Fruit fly (Drosophila melanogaster) whole organism, embryonic: ENCODE results near the gene wisp.

ENCODE experiments used
- C15 ChIP-seq: fragments of 200-800 bp; sonication (Bioruptor generic); IDR thresholded peaks from 3 replicates; pipeline ENCODE4 v1.3.6; 2022; ENCODE audit warnings: missing biosample characterization, missing genetic modification characterization
- CG10267 ChIP-seq: fragments of 200-800 bp; sonication (Bioruptor generic); optimal IDR thresholded peaks from 2 replicates; lab custom pipeline; 2018; ENCODE audit warnings: missing biosample characterization, mild to moderate bottlenecking, missing genetic modification characterization, moderate library complexity
- CG10979 ChIP-seq: fragments of 200-800 bp; sonication (Bioruptor generic); optimal IDR thresholded peaks from 2 replicates; lab custom pipeline; 2018; ENCODE audit warnings: missing biosample characterization, mild to moderate bottlenecking, missing genetic modification characterization, moderate library complexity
- CG12155 ChIP-seq: fragments of 200-800 bp; sonication (Bioruptor generic); optimal IDR thresholded peaks from 3 replicates; lab custom pipeline; 2016; ENCODE audit warnings: missing biosample characterization, missing genetic modification characterization
- CG12219 ChIP-seq: fragments of 200-800 bp; sonication (Bioruptor generic); optimal IDR thresholded peaks from 3 replicates; lab custom pipeline; 2018; ENCODE audit warnings: missing biosample characterization, mild to moderate bottlenecking, missing genetic modification characterization
- CG12236 ChIP-seq: fragments of 200-800 bp; sonication (Bioruptor generic); optimal IDR thresholded peaks from 2 replicates; lab custom pipeline; 2016; ENCODE audit warnings: missing biosample characterization, missing genetic modification characterization
- CG12659 ChIP-seq: fragments of 200-800 bp; sonication (Bioruptor generic); optimal IDR thresholded peaks from 3 replicates; lab custom pipeline; 2017; ENCODE audit warnings: mild to moderate bottlenecking, missing biosample characterization, missing genetic modification reagents, missing genetic modification characterization
- CG14050 ChIP-seq: fragments of 200-800 bp; sonication (Bioruptor generic); IDR thresholded peaks from 3 replicates; pipeline ENCODE4 v1.3.6; 2022; ENCODE audit warnings: missing biosample characterization, missing genetic modification characterization
- CG14710 ChIP-seq: fragments of 200-800 bp; sonication (Bioruptor generic); optimal IDR thresholded peaks from 3 replicates; lab custom pipeline; 2019; ENCODE audit warnings: missing biosample characterization, mild to moderate bottlenecking, missing genetic modification characterization, moderate library complexity
- CG14965 ChIP-seq: fragments of 200-800 bp; sonication (Bioruptor generic); optimal IDR thresholded peaks from 2 replicates; lab custom pipeline; 2016; ENCODE audit warnings: missing biosample characterization, missing genetic modification characterization, borderline replicate concordance
- CG15514 ChIP-seq: fragments of 200-800 bp; sonication (Bioruptor generic); optimal IDR thresholded peaks from 3 replicates; lab custom pipeline; 2017; ENCODE audit warnings: missing biosample characterization, missing genetic modification characterization, mild to moderate bottlenecking, moderate library complexity, missing genetic modification reagents
- CG15601 ChIP-seq: fragments of 200-800 bp; sonication (Bioruptor generic); optimal IDR thresholded peaks from 3 replicates; lab custom pipeline; 2019; ENCODE audit warnings: missing biosample characterization, mild to moderate bottlenecking, missing genetic modification characterization, moderate library complexity
- CG1602 ChIP-seq: fragments of 200-800 bp; sonication (Bioruptor generic); optimal IDR thresholded peaks from 3 replicates; lab custom pipeline; 2016; ENCODE audit warnings: missing biosample characterization, missing genetic modification characterization
- CG2678 ChIP-seq: fragments of 200-800 bp; sonication (Bioruptor generic); optimal IDR thresholded peaks from 3 replicates; lab custom pipeline; 2019; ENCODE audit warnings: missing biosample characterization, mild to moderate bottlenecking, missing genetic modification characterization, moderate library complexity
- CG32532 ChIP-seq: fragments of 200-800 bp; sonication (Bioruptor generic); IDR thresholded peaks from 2 replicates; pipeline ENCODE4 v1.3.6; 2022; ENCODE audit warnings: missing biosample characterization, missing genetic modification characterization
- CG3847 ChIP-seq: fragments of 200-800 bp; sonication (Bioruptor generic); IDR thresholded peaks from 2 replicates; pipeline ENCODE4 v1.3.6; 2022; ENCODE audit warnings: missing biosample characterization, missing genetic modification characterization
- CG6765 ChIP-seq: fragments of 200-800 bp; sonication (Bioruptor generic); optimal IDR thresholded peaks from 3 replicates; lab custom pipeline; 2017; ENCODE audit warnings: missing biosample characterization, mild to moderate bottlenecking, missing genetic modification characterization
- CG7271 ChIP-seq: fragments of 200-800 bp; sonication (Bioruptor generic); optimal IDR thresholded peaks from 2 replicates; lab custom pipeline; 2018; ENCODE audit warnings: missing biosample characterization, mild to moderate bottlenecking, missing genetic modification characterization, moderate library complexity
- CG7357 ChIP-seq: fragments of 200-800 bp; sonication (Bioruptor generic); IDR thresholded peaks from 3 replicates; pipeline ENCODE4 v1.3.6; 2022; ENCODE audit warnings: missing biosample characterization, missing genetic modification characterization
- CG7839 ChIP-seq: fragments of 200-800 bp; sonication (Bioruptor generic); optimal IDR thresholded peaks from 3 replicates; lab custom pipeline; 2018; ENCODE audit warnings: missing biosample characterization, mild to moderate bottlenecking, missing genetic modification characterization, moderate library complexity
- CG7928 ChIP-seq: fragments of 200-800 bp; sonication (Bioruptor generic); optimal IDR thresholded peaks from 2 replicates; lab custom pipeline; 2017; ENCODE audit warnings: missing biosample characterization, mild to moderate bottlenecking, missing genetic modification characterization
- CG7963 ChIP-seq: fragments of 200-800 bp; sonication (Bioruptor generic); IDR thresholded peaks from 3 replicates; pipeline ENCODE4 v1.3.6; 2022; ENCODE audit warnings: missing biosample characterization, missing genetic modification characterization; ENCODE audit not compliant: partially characterized antibody
- CG8281 ChIP-seq: fragments of 200-800 bp; sonication (Bioruptor generic); optimal IDR thresholded peaks from 2 replicates; lab custom pipeline; 2018; ENCODE audit warnings: missing biosample characterization, mild to moderate bottlenecking, missing genetic modification characterization, moderate library complexity
- CG9817 ChIP-seq: fragments of 200-800 bp; sonication (Bioruptor generic); optimal IDR thresholded peaks from 2 replicates; lab custom pipeline; 2018; ENCODE audit warnings: missing biosample characterization, mild to moderate bottlenecking, missing genetic modification characterization, moderate library complexity
- CG9932 ChIP-seq: fragments of 200-800 bp; sonication (Bioruptor generic); IDR thresholded peaks from 2 replicates; pipeline ENCODE4 v1.3.6; 2022; ENCODE audit warnings: missing biosample characterization, missing genetic modification characterization
- HLH4C ChIP-seq: fragments of 200-800 bp; sonication (Bioruptor generic); IDR thresholded peaks from 3 replicates; pipeline ENCODE4 v1.3.6; 2022; ENCODE audit warnings: missing biosample characterization, missing genetic modification characterization; ENCODE audit not compliant: partially characterized antibody
- MBD-R2 ChIP-seq: fragments of 200-800 bp; sonication (Bioruptor generic); IDR thresholded peaks from 2 replicates; pipeline ENCODE4 v1.3.6; 2022; ENCODE audit warnings: missing biosample characterization, missing genetic modification characterization
- Meics ChIP-seq: fragments of 200-800 bp; sonication (Bioruptor generic); optimal IDR thresholded peaks from 2 replicates; lab custom pipeline; 2017; ENCODE audit warnings: missing biosample characterization, mild to moderate bottlenecking, missing genetic modification characterization
- NC2α ChIP-seq: fragments of 200-800 bp; sonication (Bioruptor generic); optimal IDR thresholded peaks from 2 replicates; lab custom pipeline; 2016; ENCODE audit warnings: missing biosample characterization, missing genetic modification characterization
- NC2β ChIP-seq: fragments of 200-800 bp; sonication (Bioruptor generic); optimal IDR thresholded peaks from 2 replicates; lab custom pipeline; 2016; ENCODE audit warnings: missing biosample characterization, missing genetic modification characterization
- Nf-YC ChIP-seq: fragments of 200-800 bp; optimal IDR thresholded peaks from 3 replicates; lab custom pipeline; 2019; ENCODE audit warnings: missing biosample characterization, mild to moderate bottlenecking, missing genetic modification characterization, moderate library complexity
- Rx ChIP-seq: fragments of 200-800 bp; sonication (Bioruptor generic); IDR thresholded peaks from 2 replicates; pipeline ENCODE4 v1.3.6; 2022; ENCODE audit warnings: missing biosample characterization, missing genetic modification characterization
- Ssrp ChIP-seq: fragments of 200-800 bp; sonication (Bioruptor generic); optimal IDR thresholded peaks from 2 replicates; lab custom pipeline; 2018; ENCODE audit warnings: missing biosample characterization, mild to moderate bottlenecking, missing genetic modification characterization, moderate library complexity
- Taf1 ChIP-seq: fragments of 200-800 bp; sonication (Bioruptor generic); IDR thresholded peaks from 2 replicates; pipeline ENCODE4 v1.3.6; 2022; ENCODE audit warnings: missing biosample characterization, missing genetic modification characterization
- Xrp1 ChIP-seq: fragments of 200-800 bp; sonication (Bioruptor generic); IDR thresholded peaks from 2 replicates; pipeline ENCODE4 v1.3.6; 2022; ENCODE audit warnings: missing biosample characterization, missing genetic modification characterization
- ap ChIP-seq: fragments of 200-800 bp; sonication (Bioruptor generic); IDR thresholded peaks from 2 replicates; pipeline ENCODE4 v1.3.6; 2022; ENCODE audit warnings: missing biosample characterization, missing genetic modification characterization
- ci ChIP-seq: fragments of 200-800 bp; sonication (Bioruptor generic); IDR thresholded peaks from 3 replicates; pipeline ENCODE4 v1.3.6; 2022; ENCODE audit warnings: missing biosample characterization, missing genetic modification characterization
- dimm ChIP-seq: fragments of 200-800 bp; sonication (Bioruptor generic); IDR thresholded peaks from 2 replicates; pipeline ENCODE4 v1.3.6; 2022; ENCODE audit warnings: missing biosample characterization, missing genetic modification characterization
- disco-r ChIP-seq: fragments of 200-800 bp; sonication (Bioruptor generic); optimal IDR thresholded peaks from 2 replicates; lab custom pipeline; 2016; ENCODE audit warnings: missing biosample characterization, missing genetic modification characterization
- gcm2 ChIP-seq: fragments of 200-800 bp; sonication (Bioruptor generic); optimal IDR thresholded peaks from 2 replicates; lab custom pipeline; 2016; ENCODE audit warnings: missing biosample characterization, missing genetic modification characterization
- nerfin-2 ChIP-seq: fragments of 200-800 bp; sonication (Bioruptor generic); IDR thresholded peaks from 2 replicates; pipeline ENCODE4 v1.3.6; 2022; ENCODE audit warnings: missing biosample characterization, missing genetic modification characterization; ENCODE audit not compliant: partially characterized antibody
- pho ChIP-seq: fragments of 200-800 bp; sonication (Bioruptor generic); optimal IDR thresholded peaks from 2 replicates; lab custom pipeline; 2016; ENCODE audit warnings: missing biosample characterization, missing genetic modification characterization
- sc ChIP-seq, 3 experiments: fragments of >200 bp in 2 of 3; fragments of 200-800 bp in 1 of 3; sonication (Bioruptor generic) in 1 of 3; optimal IDR thresholded peaks; 2 replicates in 2 of 3; 3 replicates in 1 of 3; lab custom pipeline; 2017; ENCODE audit warnings: mild to moderate bottlenecking in 1 of 3, missing biosample characterization in 1 of 3, missing genetic modification characterization in 1 of 3, missing genetic modification reagents in 1 of 3
- sim ChIP-seq: fragments of 200-800 bp; sonication (Bioruptor generic); IDR thresholded peaks from 2 replicates; pipeline ENCODE4 v1.3.6; 2022; ENCODE audit warnings: missing biosample characterization, missing genetic modification characterization
- slp2 ChIP-seq: fragments of 200-800 bp; sonication (Bioruptor generic); optimal IDR thresholded peaks from 2 replicates; lab custom pipeline; 2016; ENCODE audit warnings: missing biosample characterization, missing genetic modification characterization
- sna ChIP-seq: fragments of 200-800 bp; sonication (Bioruptor generic); IDR thresholded peaks from 2 replicates; pipeline ENCODE4 v1.3.6; 2022; ENCODE audit warnings: missing biosample characterization, missing genetic modification characterization; ENCODE audit not compliant: partially characterized antibody
- tna ChIP-seq: fragments of 200-800 bp; sonication (Bioruptor generic); IDR thresholded peaks from 2 replicates; pipeline ENCODE4 v1.3.6; 2022; ENCODE audit warnings: missing biosample characterization, missing genetic modification characterization; ENCODE audit not compliant: partially characterized antibody

wisp gene

DNA sequence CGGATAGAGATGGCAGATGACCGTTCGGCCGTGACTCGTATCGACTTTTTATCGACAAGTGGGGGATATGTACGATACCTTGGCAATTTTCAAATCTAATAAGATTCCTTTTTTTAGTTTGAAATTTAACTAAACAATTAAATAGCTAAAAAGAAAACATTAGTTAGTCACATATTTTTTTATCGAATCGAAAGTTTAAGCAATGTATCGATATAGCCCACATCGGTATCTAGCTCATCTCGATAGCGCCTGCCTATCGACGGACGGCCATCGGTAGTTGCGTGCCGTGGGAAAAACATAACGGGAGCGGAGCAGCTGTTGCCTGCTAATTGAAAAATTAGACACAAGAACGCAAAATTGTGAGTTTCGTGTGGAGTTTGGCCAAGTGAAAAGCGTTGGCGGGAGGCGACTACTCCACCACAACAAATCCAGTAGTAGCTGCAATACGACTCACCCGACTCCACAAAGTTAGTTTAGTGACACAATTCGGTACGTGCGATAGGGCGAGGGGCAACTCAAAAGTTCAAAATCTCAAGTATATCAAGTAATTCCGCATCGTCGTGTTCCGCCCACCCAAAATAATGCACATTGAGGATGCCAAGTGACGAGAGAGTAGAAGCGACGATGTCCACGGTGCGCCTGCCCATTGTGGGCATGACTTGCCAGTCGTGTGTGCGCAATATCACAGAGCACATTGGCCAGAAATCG, 38.8 kb upstream of the wisp start, which contains the start of the genes CG10347 and ATP7 (continued):
- no peak for TF ChIP-seq dimm
- no peak for TF ChIP-seq ci (GFP tag; lab: Robert Waterston, UW)
- TF ChIP-seq CG32532 (GFP tag; lab: Robert Waterston, UW) = no peak
- no peak for TF ChIP-seq CG7928 (GFP tag; lab: Kevin White, UChicago)
- no peak for TF ChIP-seq CG8281 (tag; lab: Kevin White, UChicago)
- no peak for TF ChIP-seq gcm2
- TF ChIP-seq pho = no peak
- no peak for TF ChIP-seq Rx (GFP tag; lab: Robert Waterston, UW)
- TF ChIP-seq CG14710 = peak; percentile 49
- TF ChIP-seq HLH4C (GFP tag; lab: Robert Waterston, UW) = peak; percentile 93
- no peak for TF ChIP-seq Taf1 (GFP tag; lab: Robert Waterston, UW)
- peak; percentile 96 for TF ChIP-seq sna (GFP tag; lab: Robert Waterston, UW)
- TF ChIP-seq CG12219 (GFP tag; lab: Kevin White, UChicago) = no peak
- TF ChIP-seq CG12659 (GFP tag; lab: Kevin White, UChicago) = peak; percentile 59
- peak; percentile 45 for TF ChIP-seq CG9932
- TF ChIP-seq CG1602 = peak; percentile 10
- peak; percentile 51 for TF ChIP-seq NC2β (GFP tag; lab: Kevin White, UChicago)
- no peak for TF ChIP-seq Meics (GFP tag; lab: Kevin White, UChicago)
- TF ChIP-seq Nf-YC (tag; lab: Kevin White, UChicago) = peak; percentile 50
- TF ChIP-seq CG15601 = no peak
- TF ChIP-seq CG14965 (GFP tag; lab: Kevin White, UChicago) = no peak
- TF ChIP-seq Xrp1 (GFP tag; lab: Robert Waterston, UW) = no peak
- TF ChIP-seq sim = no peak
- TF ChIP-seq CG6765 (GFP tag; lab: Kevin White, UChicago) = no peak
- TF ChIP-seq CG10267 (tag; lab: Kevin White, UChicago) = peak; percentile 70
- TF ChIP-seq CG14050 (GFP tag; lab: Robert Waterston, UW) = no peak
- no peak for TF ChIP-seq CG7357 (GFP tag; lab: Robert Waterston, UW)
- TF ChIP-seq CG10979 (tag; lab: Kevin White, UChicago) = no peak
- peak; percentile 75 for TF ChIP-seq CG7963 (GFP tag; lab: Robert Waterston, UW)
- TF ChIP-seq CG15514 (GFP tag; lab: Kevin White, UChicago) = peak; percentile 63
- TF ChIP-seq ap = no peak
- no peak for TF ChIP-seq CG9817 (tag; lab: Kevin White, UChicago)
- TF ChIP-seq C15 (GFP tag; lab: Robert Waterston, UW) = no peak
- no peak for TF ChIP-seq CG7271 (tag; lab: Kevin White, UChicago)
- peak; percentile 19 for TF ChIP-seq CG12155 (GFP tag; lab: Kevin White, UChicago)
- TF ChIP-seq CG2678 (tag; lab: Kevin White, UChicago) = peak; percentile 43
- peak; percentile 75 for TF ChIP-seq MBD-R2
- peak; percentile 82 for TF ChIP-seq tna (GFP tag; lab: Robert Waterston, UW)
- TF ChIP-seq disco-r (GFP tag; lab: Kevin White, UChicago) = no peak
- no peak for TF ChIP-seq CG12236
- peak; percentile 87 for TF ChIP-seq nerfin-2
- no peak for TF ChIP-seq Ssrp (tag; lab: Kevin White, UChicago)
- no peak for TF ChIP-seq slp2
- TF ChIP-seq NC2α (GFP tag; lab: Kevin White, UChicago) = no peak
- TF ChIP-seq sc (optimal IDR thresholded peaks at IDR 0.05; lab: Kevin White, UChicago) = no peak
- no peak for TF ChIP-seq sc (GFP tag; optimal IDR thresholded peaks at IDR 0.05; lab: Kevin White, UChicago)
- TF ChIP-seq CG7839 (tag; lab: Kevin White, UChicago) = peak; percentile 26
- no peak for TF ChIP-seq CG3847 (GFP tag; lab: Robert Waterston, UW)
